Worm (Caenorhabditis elegans) whole organism, midembryonic: ENCODE data around the gene F28C6.10.

Experiments used
- T22C8.4 ChIP-seq: fragments of 200-800 bp; sonication (Bioruptor generic); IDR thresholded peaks from 2 replicates; pipeline ENCODE4 v1.3.6; 2022; ENCODE audit warnings: missing genetic modification characterization, missing compliant biosample characterization
- flt-1 ChIP-seq: fragments of 200-800 bp; sonication (Bioruptor generic); IDR thresholded peaks from 2 replicates; pipeline ENCODE4 v1.3.6; 2022; ENCODE audit warnings: missing genetic modification characterization, missing compliant biosample characterization
- klf-2 ChIP-seq: fragments of 200-800 bp; sonication (Bioruptor generic); conservative IDR thresholded peaks from 2 replicates; pipeline ENCODE4 v1.3.6; 2022; ENCODE audit warnings: missing genetic modification reagents, missing genetic modification characterization, missing compliant biosample characterization
- ref-1 ChIP-seq: fragments of 200-800 bp; sonication (Bioruptor generic); conservative IDR thresholded peaks from 2 replicates; pipeline ENCODE4 v1.3.6; 2022; ENCODE audit warnings: missing genetic modification reagents, missing genetic modification characterization, missing compliant biosample characterization
- tab-1 ChIP-seq: fragments of 200-800 bp; sonication (Bioruptor generic); IDR thresholded peaks from 2 replicates; pipeline ENCODE4 v1.3.6; 2022; ENCODE audit warnings: missing genetic modification characterization, missing compliant biosample characterization

DNA sequence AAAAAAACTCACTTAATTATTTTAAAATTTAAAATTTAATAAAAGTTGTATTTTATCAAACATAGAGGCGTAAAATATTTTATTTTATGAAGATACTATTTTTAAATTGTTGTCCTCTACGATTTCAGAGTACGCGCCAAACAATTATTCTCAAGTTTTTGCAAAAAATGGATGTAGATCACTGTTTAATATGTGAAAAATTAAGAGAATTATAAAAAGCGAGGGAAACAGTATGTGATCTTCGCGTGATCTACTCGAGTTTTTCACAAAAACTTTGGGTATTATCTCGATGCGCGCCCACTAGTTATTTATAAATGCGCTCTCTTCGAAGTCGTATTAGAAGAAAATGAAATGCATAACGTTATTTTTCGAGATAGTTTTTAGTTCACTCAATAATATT, 41.1 kb downstream of the F28C6.10 start:
- TF ChIP-seq T22C8.4 (GFP tag; lab: Robert Waterston, UW) (no peak), flt-1 (GFP tag; lab: Robert Waterston, UW) (no peak), tab-1 (GFP tag; lab: Robert Waterston, UW) (no peak), klf-2 (GFP tag; lab: Robert Waterston, UW) (no peak), ref-1 (no peak)
